Fruit fly (Drosophila melanogaster) whole organism, pupa: ENCODE data around the gene ksh.

Experiments used
- CG10348 ChIP-seq: fragments of 200-800 bp; sonication (Bioruptor generic); IDR thresholded peaks from 2 replicates; pipeline ENCODE4 v1.3.6; 2022; ENCODE audit warnings: missing biosample characterization, missing genetic modification characterization
- CG12605 ChIP-seq: fragments of 200-800 bp; sonication (Bioruptor generic); IDR thresholded peaks from 2 replicates; pipeline ENCODE4 v1.3.6; 2022; ENCODE audit warnings: missing biosample characterization, missing genetic modification characterization
- CG13204 ChIP-seq: fragments of 200-800 bp; sonication (Bioruptor generic); optimal IDR thresholded peaks from 2 replicates; lab custom pipeline; 2018; ENCODE audit warnings: missing biosample characterization, mild to moderate bottlenecking, missing genetic modification characterization, moderate library complexity
- CG14655 ChIP-seq: fragments of 200-800 bp; sonication (Bioruptor generic); optimal IDR thresholded peaks from 3 replicates; lab custom pipeline; 2017; ENCODE audit warnings: mild to moderate bottlenecking, missing biosample characterization, missing genetic modification reagents, missing genetic modification characterization
- CG15710 ChIP-seq: fragments of 200-800 bp; sonication (Bioruptor generic); optimal IDR thresholded peaks from 2 replicates; lab custom pipeline; 2018; ENCODE audit warnings: missing biosample characterization, mild to moderate bottlenecking, missing genetic modification characterization, moderate library complexity
- CG17806 ChIP-seq: fragments of 200-800 bp; sonication (Bioruptor generic); optimal IDR thresholded peaks from 2 replicates; lab custom pipeline; 2018; ENCODE audit warnings: missing biosample characterization, mild to moderate bottlenecking, missing genetic modification characterization, moderate library complexity
- CG32121 ChIP-seq: fragments of 200-800 bp; sonication (Bioruptor generic); IDR thresholded peaks from 2 replicates; pipeline ENCODE4 v1.3.6; 2022; ENCODE audit warnings: missing biosample characterization, missing genetic modification characterization
- CG34367 ChIP-seq: fragments of 200-800 bp; sonication (Bioruptor generic); optimal IDR thresholded peaks from 2 replicates; lab custom pipeline; 2018; ENCODE audit warnings: missing biosample characterization, mild to moderate bottlenecking, missing genetic modification characterization
- CG4496 ChIP-seq: fragments of 200-800 bp; sonication (Bioruptor generic); IDR thresholded peaks from 3 replicates; pipeline ENCODE4 v1.3.6; 2022; ENCODE audit warnings: missing biosample characterization, missing genetic modification characterization
- CG8159 ChIP-seq: fragments of 200-800 bp; sonication (Bioruptor generic); optimal IDR thresholded peaks from 3 replicates; lab custom pipeline; 2018; ENCODE audit warnings: missing biosample characterization, mild to moderate bottlenecking, missing genetic modification characterization, moderate library complexity
- CG8301 ChIP-seq: fragments of 200-800 bp; sonication (Bioruptor generic); optimal IDR thresholded peaks from 2 replicates; lab custom pipeline; 2018; ENCODE audit warnings: missing biosample characterization, mild to moderate bottlenecking, missing genetic modification characterization
- CG9948 ChIP-seq: fragments of 200-800 bp; sonication (Bioruptor generic); optimal IDR thresholded peaks from 2 replicates; lab custom pipeline; 2018; ENCODE audit warnings: missing biosample characterization, mild to moderate bottlenecking, missing genetic modification characterization, moderate library complexity
- D1 ChIP-seq: fragments of 200-800 bp; sonication (Bioruptor generic); optimal IDR thresholded peaks from 2 replicates; lab custom pipeline; 2018; ENCODE audit warnings: missing biosample characterization, mild to moderate bottlenecking, missing genetic modification characterization, moderate library complexity
- EcR ChIP-seq: fragments of 200-800 bp; sonication (Bioruptor generic); optimal IDR thresholded peaks from 3 replicates; lab custom pipeline; 2019; ENCODE audit warnings: missing biosample characterization, missing genetic modification characterization, mild to moderate bottlenecking, moderate library complexity, missing genetic modification reagents
- Ets98B ChIP-seq: fragments of 200-800 bp; sonication (Bioruptor generic); IDR thresholded peaks from 2 replicates; pipeline ENCODE4 v1.3.6; 2022; ENCODE audit warnings: missing biosample characterization, missing genetic modification characterization
- Pif1A ChIP-seq: fragments of 200-800 bp; sonication (Bioruptor generic); optimal IDR thresholded peaks from 3 replicates; lab custom pipeline; 2016; ENCODE audit warnings: missing biosample characterization, missing genetic modification characterization
- Pif1B ChIP-seq: fragments of 200-800 bp; sonication (Bioruptor generic); optimal IDR thresholded peaks from 3 replicates; lab custom pipeline; 2016; ENCODE audit warnings: missing biosample characterization, missing genetic modification characterization
- Snoo ChIP-seq: fragments of 200-800 bp; sonication (Bioruptor generic); optimal IDR thresholded peaks from 3 replicates; lab custom pipeline; 2017; ENCODE audit warnings: missing biosample characterization, mild to moderate bottlenecking, missing genetic modification characterization, inconsistent platforms
- fd96Ca ChIP-seq: fragments of 200-800 bp; sonication (Bioruptor generic); IDR thresholded peaks from 3 replicates; pipeline ENCODE4 v1.3.6; 2022; ENCODE audit warnings: missing biosample characterization, missing genetic modification characterization
- gl ChIP-seq: fragments of 200-800 bp; sonication (Bioruptor generic); optimal IDR thresholded peaks from 2 replicates; lab custom pipeline; 2018; ENCODE audit warnings: missing biosample characterization, mild to moderate bottlenecking, missing genetic modification characterization
- rn ChIP-seq: fragments of 200-800 bp; sonication (Bioruptor generic); IDR thresholded peaks from 2 replicates; pipeline ENCODE4 v1.3.6; 2022; ENCODE audit warnings: missing biosample characterization, missing genetic modification characterization

The ksh gene

DNA sequence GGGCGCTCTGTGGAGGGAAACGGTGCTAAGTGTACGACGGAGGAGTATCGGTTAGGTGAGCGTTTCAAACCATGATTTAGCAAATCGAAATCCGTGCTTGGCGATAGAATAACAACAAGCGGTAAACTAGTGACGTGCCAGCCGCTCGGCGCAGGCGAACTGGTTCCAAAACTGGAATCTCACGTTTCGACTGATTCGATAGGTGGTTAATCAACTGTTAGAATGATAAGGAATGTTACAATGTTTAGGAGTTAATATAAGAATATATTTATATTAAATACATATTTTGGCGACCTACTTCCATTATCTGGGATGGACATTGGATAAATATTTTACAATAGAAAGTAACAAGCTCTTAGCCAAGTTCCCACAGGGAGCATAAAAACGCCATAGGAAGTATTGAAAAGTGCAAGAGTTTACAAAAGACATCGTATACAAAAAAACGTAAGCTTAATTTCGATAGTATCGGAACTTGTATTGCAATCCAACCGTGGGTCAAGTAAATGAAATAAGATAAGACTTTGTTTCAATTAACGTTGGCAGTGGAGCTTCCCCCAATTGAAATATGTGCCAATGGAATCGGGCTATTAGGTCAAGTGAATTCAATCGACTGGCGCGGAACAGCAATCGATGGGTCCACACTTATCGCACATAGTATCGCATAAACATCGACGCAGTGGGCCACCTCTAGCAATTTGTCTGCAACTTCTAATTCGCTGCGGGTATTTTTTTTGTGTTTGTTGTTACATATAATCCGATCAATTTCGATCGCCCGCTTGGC, at the start of gene ksh, which contains the start of the genes CG14200 and Pfrx:
ksh (minus strand) TSS at position 163 of the 781 bp plus-strand sequence.
CG14200 (plus strand) TSS at position 676 of the 781 bp plus-strand sequence.
Pfrx (plus strand) TSS at position 676 of the 781 bp plus-strand sequence.
- TF ChIP-seq CG32121 (GFP tag; lab: Robert Waterston, UW), result no peak
- TF ChIP-seq EcR, result no peak
- no peak for TF ChIP-seq CG14655 (GFP tag; lab: Kevin White, UChicago)
- TF ChIP-seq CG34367, result no peak
- no peak for TF ChIP-seq CG8301 (tag; lab: Kevin White, UChicago)
- TF ChIP-seq Ets98B (GFP tag; lab: Robert Waterston, UW), result no peak
- TF ChIP-seq CG8159 (tag; lab: Kevin White, UChicago), result no peak
- TF ChIP-seq CG9948 (tag; lab: Kevin White, UChicago), result no peak
- no peak for TF ChIP-seq CG4496
- no peak for TF ChIP-seq CG15710 (tag; lab: Kevin White, UChicago)
- TF ChIP-seq Snoo, result no peak
- no peak for TF ChIP-seq D1 (tag; lab: Kevin White, UChicago)
- no peak for TF ChIP-seq CG17806 (tag; lab: Kevin White, UChicago)
- TF ChIP-seq rn (GFP tag; lab: Robert Waterston, UW), result no peak
- no peak for TF ChIP-seq CG10348

DNA sequence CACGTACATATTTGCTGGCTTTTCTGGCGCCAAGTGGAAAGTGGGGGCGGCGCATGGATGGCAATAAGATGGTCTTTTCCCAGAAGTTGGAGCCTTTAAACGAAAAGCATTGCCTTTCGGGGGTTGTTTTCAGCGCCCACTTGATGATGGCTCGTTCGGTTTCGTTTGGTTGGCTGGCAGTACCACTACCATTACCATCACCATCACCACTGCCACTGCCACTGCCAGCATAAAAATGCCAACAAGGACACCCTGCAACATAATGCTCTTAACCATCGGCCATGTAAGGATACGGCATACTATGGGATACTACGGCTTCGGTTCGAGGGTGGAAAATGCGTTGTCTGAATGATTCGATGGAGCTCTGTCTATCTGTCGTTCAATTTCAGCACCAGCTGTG, 40.6 kb upstream of the ksh start:
- TF ChIP-seq gl (no peak), Pif1B (GFP tag; lab: Kevin White, UChicago) (no peak), CG12605 (no peak), CG9948 (tag; lab: Kevin White, UChicago) (no peak)

DNA sequence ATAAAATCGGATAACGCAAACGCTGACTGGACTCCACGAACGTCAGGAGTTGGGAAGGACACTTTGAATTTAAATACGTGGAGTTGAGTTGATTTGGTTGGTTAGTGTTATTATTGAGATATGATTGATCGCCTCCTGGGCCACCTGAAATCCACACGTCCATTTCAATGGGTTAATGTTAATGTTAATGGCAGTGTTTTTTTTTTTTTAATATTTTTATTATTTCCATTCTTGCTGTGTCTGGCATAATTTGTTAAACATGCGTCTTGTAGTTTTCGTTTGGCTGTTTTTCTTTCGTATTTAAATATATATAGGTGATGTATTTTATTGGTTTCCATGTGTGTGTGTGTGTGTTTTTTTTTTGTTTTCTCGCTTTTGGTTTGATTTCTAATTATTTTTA, 36.9 kb upstream of the ksh start, which contains the start of gene CG12231:
CG12231 (minus strand) TSS at position 101 of the 400 bp plus-strand sequence.
- TF ChIP-seq CG10348 (no peak), CG8159 (tag; lab: Kevin White, UChicago) (no peak)

DNA sequence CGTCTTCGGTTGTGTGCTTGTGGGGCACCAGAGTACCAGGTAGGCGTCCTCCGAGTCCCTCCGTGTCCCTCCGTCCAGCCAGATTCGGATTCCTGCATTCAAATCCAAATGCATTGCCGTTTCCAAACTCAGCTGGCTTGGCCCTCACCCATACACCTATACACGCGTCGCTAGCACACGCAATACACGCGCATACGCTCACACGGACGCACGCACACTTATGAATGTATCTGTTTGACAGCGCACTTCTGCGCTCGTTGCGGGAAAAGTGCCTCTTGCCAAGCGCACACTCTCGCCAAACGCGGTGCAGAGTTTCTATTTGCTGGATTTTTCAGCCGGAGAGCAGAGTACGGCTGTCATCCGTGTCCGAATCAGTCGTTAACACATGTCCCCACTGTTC, 27.8 kb upstream of the ksh start:
- TF ChIP-seq fd96Ca (GFP tag; lab: Robert Waterston, UW) (0 out of 3 replicates have a peak, but pooled peaks have one; percentile 16), CG4496 (no peak), EcR (no peak), CG32121 (GFP tag; lab: Robert Waterston, UW) (no peak)

DNA sequence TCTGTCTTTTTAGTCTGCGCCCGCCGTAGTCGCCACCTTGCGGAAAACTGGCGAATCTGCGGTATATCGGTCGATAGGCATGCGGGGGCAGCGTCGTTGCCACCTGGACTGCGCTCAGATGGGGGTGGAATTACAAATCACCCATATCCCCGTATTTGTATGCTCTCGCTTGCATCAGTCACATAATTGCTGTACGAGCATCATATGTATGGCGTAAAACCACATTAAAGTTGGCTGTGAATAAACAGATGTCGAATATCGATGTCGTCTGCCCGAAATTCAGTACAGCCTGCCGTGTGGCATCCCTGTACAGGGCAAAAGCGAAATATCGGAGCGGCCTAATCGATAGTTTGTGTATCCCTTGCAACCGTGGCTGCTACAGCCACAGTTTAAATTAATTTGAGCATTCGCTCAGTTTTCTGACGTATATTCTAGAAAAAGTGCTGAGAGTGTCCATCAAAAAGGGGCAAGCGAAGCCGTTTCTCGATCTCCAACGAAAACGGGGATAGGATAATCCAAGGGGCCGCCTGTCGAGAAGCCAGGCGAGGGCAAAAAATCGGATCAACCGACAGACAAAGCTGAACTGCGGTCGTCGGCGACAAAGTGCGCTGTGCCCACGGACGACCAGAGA, 27.1 kb upstream of the ksh start, which contains the start of the genes Idh3a and CoRest:
Idh3a (minus strand) TSS at position 58 of the 631 bp plus-strand sequence.
CoRest (plus strand) TSS at position 177 of the 631 bp plus-strand sequence.
- no peak for TF ChIP-seq CG9948 (tag; lab: Kevin White, UChicago)
- no peak for TF ChIP-seq CG8301 (tag; lab: Kevin White, UChicago)
- TF ChIP-seq rn (GFP tag; lab: Robert Waterston, UW), result no peak
- TF ChIP-seq CG15710 (tag; lab: Kevin White, UChicago), result no peak
- no peak for TF ChIP-seq Snoo
- no peak for TF ChIP-seq CG10348
- no peak for TF ChIP-seq Pif1A (GFP tag; lab: Kevin White, UChicago)
- TF ChIP-seq CG17806 (tag; lab: Kevin White, UChicago), result no peak
- TF ChIP-seq D1 (tag; lab: Kevin White, UChicago), result no peak
- TF ChIP-seq, all 21 proteins: peak for 0

DNA sequence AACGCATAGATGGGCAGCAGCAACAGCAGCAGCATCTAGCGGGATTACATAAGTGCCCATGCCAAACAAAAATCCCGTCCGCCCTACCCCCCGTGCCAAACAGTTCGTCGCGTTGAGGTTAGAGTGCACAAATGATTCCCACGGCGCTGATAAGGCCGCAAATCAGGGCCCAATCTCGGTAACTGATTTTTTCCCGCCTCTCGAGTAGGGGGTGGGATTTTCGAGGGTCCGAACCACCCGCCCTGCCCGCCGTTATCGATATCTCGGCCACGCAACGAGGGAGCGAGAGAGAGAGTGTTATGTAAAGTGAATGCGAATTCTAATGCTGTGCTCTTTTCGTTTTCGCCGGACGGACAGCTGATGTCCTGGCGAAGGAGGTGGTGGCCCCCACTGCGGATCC, 26.1 kb upstream of the ksh start:
- no peak for TF ChIP-seq EcR
- no peak for TF ChIP-seq fd96Ca (GFP tag; lab: Robert Waterston, UW)
- no peak for TF ChIP-seq CG12605
- no peak for TF ChIP-seq Pif1A (GFP tag; lab: Kevin White, UChicago)
- TF ChIP-seq Snoo, result no peak
- TF ChIP-seq CG8301 (tag; lab: Kevin White, UChicago), result no peak
- no peak for TF ChIP-seq CG32121 (GFP tag; lab: Robert Waterston, UW)
- TF ChIP-seq gl, result no peak
- no peak for TF ChIP-seq D1 (tag; lab: Kevin White, UChicago)
- TF ChIP-seq CG14655 (GFP tag; lab: Kevin White, UChicago), result no peak
- TF ChIP-seq CG9948 (tag; lab: Kevin White, UChicago), result no peak
- no peak for TF ChIP-seq CG13204 (GFP tag; lab: Kevin White, UChicago)
- TF ChIP-seq CG17806 (tag; lab: Kevin White, UChicago), result no peak

DNA sequence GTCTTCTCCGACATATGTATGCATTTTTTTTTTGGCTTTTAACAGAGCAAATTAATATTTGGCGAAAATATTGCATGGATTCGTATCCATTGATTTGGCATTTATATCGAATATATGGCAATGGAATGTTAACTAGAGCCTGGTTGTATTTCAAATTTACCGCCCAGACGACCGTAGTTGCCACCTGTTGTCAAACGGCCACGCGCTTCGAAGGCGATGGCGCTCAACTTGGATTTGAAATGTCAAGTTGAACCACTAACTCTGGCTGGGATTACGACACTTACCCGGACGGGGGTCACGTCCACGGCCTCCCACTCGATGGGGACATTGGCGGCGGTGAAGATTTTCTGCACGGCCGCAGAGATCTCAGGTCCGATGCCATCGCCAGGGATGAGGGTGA, 25.6 kb upstream of the ksh start:
- TF ChIP-seq CG15710 (tag; lab: Kevin White, UChicago) (no peak), Pif1B (GFP tag; lab: Kevin White, UChicago) (no peak), fd96Ca (GFP tag; lab: Robert Waterston, UW) (no peak), CG13204 (GFP tag; lab: Kevin White, UChicago) (no peak), CG12605 (no peak), EcR (no peak)
